Worm (Caenorhabditis elegans): ENCODE measurements around the gene B0198.3.

DNA sequence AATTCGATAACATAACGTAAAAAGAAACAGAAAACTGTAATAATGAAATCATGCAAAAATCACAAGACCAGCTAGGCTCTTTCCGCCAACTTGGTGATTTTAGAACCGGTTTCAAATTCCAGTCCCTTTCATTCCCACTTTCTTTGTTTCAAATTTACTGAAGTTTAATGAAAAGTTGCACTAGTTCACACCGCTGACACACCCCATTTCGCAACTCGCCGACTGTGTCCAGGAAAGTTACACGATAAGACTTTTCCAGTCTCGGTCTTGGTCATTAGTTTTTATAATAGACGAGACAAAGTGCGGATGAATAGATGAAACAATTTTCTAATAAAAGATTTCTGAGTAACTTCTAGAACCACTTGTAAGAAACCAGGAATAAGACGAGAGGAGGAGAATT lies 52.9 kb downstream of the B0198.3 start:
- TF ChIP-seq mcd-1 (GFP tag; IDR thresholded peaks at IDR 0.05) (no peak), B0336.3 (GFP tag; IDR thresholded peaks at IDR 0.05) (no peak), lin-26 (GFP tag; IDR thresholded peaks at IDR 0.05) (no peak)
